Fruit fly (Drosophila melanogaster): ENCODE results near the gene t-Grip128.

t-Grip128 gene

dm6 chr3L:5017521-5017920 is 20.8 kb upstream of the t-Grip128 start (continued):
- TF ChIP-seq maf-S (GFP tag; optimal IDR thresholded peaks at IDR 0.05) (no peak), CG11723 (GFP tag; optimal IDR thresholded peaks at IDR 0.05) (no peak), run (tag; optimal IDR thresholded peaks at IDR 0.05) (no peak), ewg (GFP tag; optimal IDR thresholded peaks at IDR 0.05) (peak; percentile 4), ranshi (GFP tag; IDR thresholded peaks at IDR 0.05) (no peak), org-1 (GFP tag; optimal IDR thresholded peaks at IDR 0.05) (no peak), dati (GFP tag; IDR thresholded peaks at IDR 0.05) (no peak), Bdp1 (GFP tag; optimal IDR thresholded peaks at IDR 0.05) (no peak), CG4424 (GFP tag; optimal IDR thresholded peaks at IDR 0.05) (peak; percentile 26), hbn (GFP tag; IDR thresholded peaks at IDR 0.05; ENCODE audit: partially characterized antibody) (no peak), CG14050 (GFP tag; IDR thresholded peaks at IDR 0.05) (no peak), CG14710 (tag; optimal IDR thresholded peaks at IDR 0.05) (peak; percentile 46), peb (GFP tag; IDR thresholded peaks at IDR 0.05) (no peak), chn (GFP tag; optimal IDR thresholded peaks at IDR 0.05) (no peak), wor (GFP tag; IDR thresholded peaks at IDR 0.05) (no peak), CG33557 (GFP tag; optimal IDR thresholded peaks at IDR 0.05) (peak; percentile 51), CG14860 (GFP tag; IDR thresholded peaks at IDR 0.05; ENCODE audit: partially characterized antibody) (no peak), Asciz (GFP tag; optimal IDR thresholded peaks at IDR 0.05) (no peak), ase (GFP tag; IDR thresholded peaks at IDR 0.05) (no peak), Hmr (GFP tag; optimal IDR thresholded peaks at IDR 0.05) (no peak), lab (GFP tag; optimal IDR thresholded peaks at IDR 0.05) (no peak), ap (GFP tag; IDR thresholded peaks at IDR 0.05) (no peak), CG4730 (GFP tag; IDR thresholded peaks at IDR 0.05) (no peak), chif (GFP tag; optimal IDR thresholded peaks at IDR 0.05) (peak in 1 of 2 experiments; percentile 38), Side (GFP tag; optimal IDR thresholded peaks at IDR 0.05) (no peak), CG1602 (GFP tag; optimal IDR thresholded peaks at IDR 0.05) (peak; percentile 31), CG10979 (tag; optimal IDR thresholded peaks at IDR 0.05) (peak; percentile 64), pum (GFP tag; optimal IDR thresholded peaks at IDR 0.05) (no peak), schlank (tag; optimal IDR thresholded peaks at IDR 0.05) (no peak), CG13424 (tag; optimal IDR thresholded peaks at IDR 0.05) (peak; percentile 22), da (GFP tag; optimal IDR thresholded peaks at IDR 0.05) (no peak), abd-A (tag; optimal IDR thresholded peaks at IDR 0.05) (no peak), CG13894 (tag; optimal IDR thresholded peaks at IDR 0.05) (no peak), kay (GFP tag; optimal IDR thresholded peaks at IDR 0.05) (no peak), salm (tag; optimal IDR thresholded peaks at IDR 0.05) (no peak), Dp (GFP tag; optimal IDR thresholded peaks at IDR 0.05) (no peak), CG11456 (GFP tag; IDR thresholded peaks at IDR 0.05) (no peak), trem (tag; optimal IDR thresholded peaks at IDR 0.05) (peak; percentile 0), kah (GFP tag; optimal IDR thresholded peaks at IDR 0.05) (no peak), BtbVII (GFP tag; optimal IDR thresholded peaks at IDR 0.05) (no peak), hkb (optimal IDR thresholded peaks at IDR 0.05) (no peak), hkb (GFP tag; IDR thresholded peaks at IDR 0.05) (no peak), CG14667 (GFP tag; IDR thresholded peaks at IDR 0.05) (no peak), NC2α (GFP tag; optimal IDR thresholded peaks at IDR 0.05) (no peak), CG4707 (GFP tag; optimal IDR thresholded peaks at IDR 0.05) (no peak), Tbp (GFP tag; optimal IDR thresholded peaks at IDR 0.05) (no peak), CG7556 (GFP tag; optimal IDR thresholded peaks at IDR 0.05) (peak; percentile 27), CG11093 (GFP tag; IDR thresholded peaks at IDR 0.05) (no peak), ci (GFP tag; IDR thresholded peaks at IDR 0.05) (0 out of 3 replicates have a peak, but pooled peaks have one; percentile 20), scrt (GFP tag; optimal IDR thresholded peaks at IDR 0.05) (no peak), CG16779 (GFP tag; IDR thresholded peaks at IDR 0.05) (no peak), CG18619 (GFP tag; optimal IDR thresholded peaks at IDR 0.05) (no peak)
